Worm (Caenorhabditis elegans) whole organism, late embryonic: ENCODE data around the gene lron-3.

Experiments used
- K09A11.1 ChIP-seq: sonication (generic microtip); optimal IDR thresholded peaks from 2 replicates; lab custom pipeline; 2017; ENCODE audit warnings: antibody characterized with exemption, mild to moderate bottlenecking, missing genetic modification characterization, missing compliant biosample characterization; ENCODE audit not compliant: insufficient read depth
- ama-1 ChIP-seq: fragments of 150-350 bp; optimal IDR thresholded peaks from 2 replicates; lab custom pipeline; 2014
- ceh-22 ChIP-seq: sonication (generic microtip); optimal IDR thresholded peaks from 2 replicates; lab custom pipeline; 2017; ENCODE audit warnings: missing biosample characterization, missing genetic modification characterization
- pha-4 ChIP-seq: fragments of 150-350 bp; optimal IDR thresholded peaks from 2 replicates; lab custom pipeline; 2018; ENCODE audit warnings: missing biosample characterization, missing genetic modification reagents, missing genetic modification characterization
- pqm-1 ChIP-seq: sonication (generic microtip); optimal IDR thresholded peaks from 2 replicates; lab custom pipeline; 2016; ENCODE audit warnings: missing genetic modification characterization, missing compliant biosample characterization
- tbx-2 ChIP-seq: sonication (generic microtip); optimal IDR thresholded peaks from 2 replicates; lab custom pipeline; 2016; ENCODE audit warnings: missing genetic modification characterization, missing compliant biosample characterization

- TF ChIP-seq pha-4 (tag; lab: Kevin White, UChicago) (no peak), tbx-2 (tag; lab: Kevin White, UChicago) (no peak), pqm-1 (tag; lab: Kevin White, UChicago) (no peak), ceh-22 (tag; lab: Kevin White, UChicago) (no peak), K09A11.1 (tag; lab: Kevin White, UChicago) (no peak), ama-1 (no peak)
Observed at ce11 chrX:15597077-15597476, 39.3 kb upstream of the lron-3 start, which contains the start of gene K09A9.8.
